Worm (Caenorhabditis elegans): Measurements from ENCODE around the gene C50F4.6.

Gene C50F4.6

DNA sequence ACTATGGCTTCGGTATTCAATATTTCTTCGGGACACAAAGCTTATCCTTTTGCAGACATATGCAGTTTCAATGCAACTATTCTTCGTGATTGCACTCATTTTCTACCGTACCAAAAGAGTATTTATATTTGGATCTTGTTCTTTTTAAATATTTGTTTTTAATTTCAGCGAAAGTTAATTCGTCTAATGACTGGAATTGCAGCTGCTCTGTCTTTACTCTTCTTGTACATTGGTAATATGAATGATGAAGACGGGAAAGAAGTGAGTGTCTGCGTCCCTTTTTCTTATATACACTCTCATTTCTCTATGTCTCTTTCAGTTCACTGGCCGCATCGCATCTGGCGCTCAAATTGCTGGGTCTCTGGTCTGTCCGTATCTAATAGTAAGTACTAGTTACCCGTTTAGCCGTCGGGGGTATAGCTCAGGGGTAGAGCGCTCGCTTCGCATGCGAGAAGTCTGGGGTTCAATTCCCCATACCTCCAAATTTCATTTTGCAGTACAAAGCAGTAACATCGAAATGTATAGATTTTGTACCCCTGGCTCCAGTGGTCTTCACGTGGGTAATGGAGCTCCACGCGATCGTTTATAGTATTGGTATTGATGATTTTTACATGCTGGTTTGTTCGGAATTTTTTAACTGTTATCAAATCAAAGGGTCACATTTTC lies 42.6 kb upstream of the C50F4.6 start (continued):
- TF ChIP-seq egl-27 (tag; optimal IDR thresholded peaks at IDR 0.05) (no peak), pag-3 (tag; optimal IDR thresholded peaks at IDR 0.05; ENCODE audit: borderline replicate concordance, insufficient read depth) (no peak), pqm-1 (tag; optimal IDR thresholded peaks at IDR 0.05) (no peak), ceh-82 (tag; optimal IDR thresholded peaks at IDR 0.05) (peak in 2 of 3 experiments; percentile 38 to 71), mab-9 (GFP tag; IDR thresholded peaks at IDR 0.05) (peak; percentile 60), dpl-1 (GFP tag; optimal IDR thresholded peaks at IDR 0.05) (peak; percentile 12 to 51 (median 49)), sptf-1 (tag; optimal IDR thresholded peaks at IDR 0.05) (no peak), C04F5.9 (tag; optimal IDR thresholded peaks at IDR 0.05) (peak; percentile 30), jun-1 (tag; optimal IDR thresholded peaks at IDR 0.05) (peak; percentile 10), fos-1 (tag; optimal IDR thresholded peaks at IDR 0.05) (peak; percentile 63), nhr-237 (tag; optimal IDR thresholded peaks at IDR 0.05) (no peak), lir-3 (tag; optimal IDR thresholded peaks at IDR 0.05; ENCODE audit: poor library complexity) (peak; percentile 35), pax-3 (tag; optimal IDR thresholded peaks at IDR 0.05) (peak; percentile 64), nhr-11 (tag; optimal IDR thresholded peaks at IDR 0.05) (no peak), ces-1 (GFP tag; optimal IDR thresholded peaks at IDR 0.05) (no peak), efl-1 (optimal IDR thresholded peaks at IDR 0.05) (peak; percentile 54 to 57), efl-1 (GFP tag; optimal IDR thresholded peaks at IDR 0.05 in 1 of 2) (peak; percentile 34 to 95), lin-13 (GFP tag; optimal IDR thresholded peaks at IDR 0.05) (no peak), Y116A8C.19 (tag; optimal IDR thresholded peaks at IDR 0.05; ENCODE audit: borderline replicate concordance) (no peak), mdl-1 (tag; optimal IDR thresholded peaks at IDR 0.05) (peak in 1 of 2 experiments; percentile 76), ceh-63 (GFP tag; optimal IDR thresholded peaks at IDR 0.05) (no peak), unc-98 (GFP tag; IDR thresholded peaks at IDR 0.05) (peak; percentile 43; the same call in 1 of the 2 replicates), tlp-1 (tag; optimal IDR thresholded peaks at IDR 0.05) (no peak), mef-2 (tag; optimal IDR thresholded peaks at IDR 0.05) (no peak), efl-3 (GFP tag; optimal IDR thresholded peaks at IDR 0.05) (no peak), nhr-85 (tag) (peak; percentile 83), tbx-2 (tag; optimal IDR thresholded peaks at IDR 0.05) (peak; percentile 75), zag-1 (tag; optimal IDR thresholded peaks at IDR 0.05) (no peak), sox-4 (tag; optimal IDR thresholded peaks at IDR 0.05) (peak; percentile 33), alr-1 (tag; optimal IDR thresholded peaks at IDR 0.05; ENCODE audit: borderline replicate concordance) (no peak), nhr-76 (tag; optimal IDR thresholded peaks at IDR 0.05) (no peak), unc-30 (tag; optimal IDR thresholded peaks at IDR 0.05) (no peak), dsc-1 (tag; optimal IDR thresholded peaks at IDR 0.05) (peak; percentile 81), nhr-19 (GFP tag; conservative IDR thresholded peaks at IDR 0.05) (peak; percentile 81), grh-1 (GFP tag; IDR thresholded peaks at IDR 0.05) (peak; percentile 41), swsn-7 (tag; optimal IDR thresholded peaks at IDR 0.05) (peak; percentile 77), mep-1 (tag; optimal IDR thresholded peaks at IDR 0.05) (peak; percentile 75), rnt-1 (tag; optimal IDR thresholded peaks at IDR 0.05) (peak; percentile 77), lin-39 (tag; optimal IDR thresholded peaks at IDR 0.05) (peak; percentile 18), elt-3 (tag; optimal IDR thresholded peaks at IDR 0.05) (peak in 2 of 6 experiments; percentile 18 to 45), hlh-17 (GFP tag; optimal IDR thresholded peaks at IDR 0.05; ENCODE audit: borderline replicate concordance) (no peak), nhr-84 (tag; optimal IDR thresholded peaks at IDR 0.05) (no peak), C34B4.2 (tag; optimal IDR thresholded peaks at IDR 0.05) (no peak), lin-15B (tag; optimal IDR thresholded peaks at IDR 0.05) (no peak), lin-14 (GFP tag; optimal IDR thresholded peaks at IDR 0.05) (peak; percentile 81), hpl-2 (GFP tag; optimal IDR thresholded peaks at IDR 0.05) (no peak), lin-35 (GFP tag; optimal IDR thresholded peaks at IDR 0.05) (peak; percentile 61), fkh-4 (tag; optimal IDR thresholded peaks at IDR 0.05; ENCODE audit: borderline replicate concordance) (no peak), skn-1 (tag; optimal IDR thresholded peaks at IDR 0.05) (peak; percentile 48), blmp-1 (tag; optimal IDR thresholded peaks at IDR 0.05) (peak; percentile 1), ceh-8 (GFP tag; optimal IDR thresholded peaks at IDR 0.05) (peak; percentile 62)

All from whole organism, L1 larva.